Fruit fly (Drosophila melanogaster): ENCODE data around the gene Rpt2.

The Rpt2 gene

dm6 chr3R:23921701-23922501 is 9.5 kb downstream of the Rpt2 start (continued):
- TF ChIP-seq CG5180 (GFP tag; optimal IDR thresholded peaks at IDR 0.05) (peak; percentile 18), bbx (GFP tag; IDR thresholded peaks at IDR 0.05; ENCODE audit: partially characterized antibody) (peak; percentile 50), CG11093 (GFP tag; IDR thresholded peaks at IDR 0.05) (peak; percentile 15; the same call in 1 of the 3 replicates), inv (GFP tag; IDR thresholded peaks at IDR 0.05; ENCODE audit: partially characterized antibody) (no peak; the same call in 1 of the 2 replicates), sob (GFP tag; IDR thresholded peaks at IDR 0.05) (peak; percentile 30; the same call in 1 of the 2 replicates), zfh2 (GFP tag; optimal IDR thresholded peaks at IDR 0.05) (no peak), E2f2 (GFP tag; IDR thresholded peaks at IDR 0.05) (peak; percentile 33), amos (GFP tag; IDR thresholded peaks at IDR 0.05; ENCODE audit: partially characterized antibody) (no peak), her (GFP tag; optimal IDR thresholded peaks at IDR 0.05) (no peak), ab (GFP tag; optimal IDR thresholded peaks at IDR 0.05) (no peak), B-H2 (GFP tag; optimal IDR thresholded peaks at IDR 0.05) (no peak), CG4424 (GFP tag; optimal IDR thresholded peaks at IDR 0.05) (no peak), danr (GFP tag; IDR thresholded peaks at IDR 0.05) (no peak), mam (GFP tag; optimal IDR thresholded peaks at IDR 0.05) (peak; percentile 1), tup (GFP tag; optimal IDR thresholded peaks at IDR 0.05) (peak; percentile 12), en (GFP tag; optimal IDR thresholded peaks at IDR 0.05) (no peak), Hmx (GFP tag; optimal IDR thresholded peaks at IDR 0.05) (no peak), Aef1 (GFP tag; IDR thresholded peaks at IDR 0.05) (peak; percentile 70), Doc3 (GFP tag; IDR thresholded peaks at IDR 0.05; ENCODE audit: partially characterized antibody) (no peak), lilli (GFP tag; optimal IDR thresholded peaks at IDR 0.05) (no peak), CG17802 (tag; optimal IDR thresholded peaks at IDR 0.05) (no peak), Atf3 (GFP tag; optimal IDR thresholded peaks at IDR 0.05) (no peak), Kr (GFP tag; optimal IDR thresholded peaks at IDR 0.05) (peak; percentile 56), MBD-R2 (GFP tag; IDR thresholded peaks at IDR 0.05) (peak; percentile 13; the same call in 1 of the 2 replicates), abd-A (tag; optimal IDR thresholded peaks at IDR 0.05) (peak; percentile 83), dan (GFP tag; IDR thresholded peaks at IDR 0.05) (no peak), CG2202 (tag; optimal IDR thresholded peaks at IDR 0.05) (no peak), CG14014 (GFP tag; IDR thresholded peaks at IDR 0.05) (peak; percentile 20; the same call in 1 of the 2 replicates), pan (optimal IDR thresholded peaks at IDR 0.05) (no peak), pan (GFP tag; optimal IDR thresholded peaks at IDR 0.05 in 1 of 2, IDR thresholded peaks at IDR 0.05 in 1 of 2) (peak in 1 of 2 experiments; percentile 71), CG14965 (GFP tag; optimal IDR thresholded peaks at IDR 0.05; ENCODE audit: borderline replicate concordance) (no peak), crp (GFP tag; optimal IDR thresholded peaks at IDR 0.05) (peak in 1 of 2 experiments; percentile 79), kni (GFP tag; optimal IDR thresholded peaks at IDR 0.05) (peak; percentile 81), CHES-1-like (GFP tag; optimal IDR thresholded peaks at IDR 0.05) (no peak), CG14050 (GFP tag; IDR thresholded peaks at IDR 0.05) (peak; percentile 13; the same call in 1 of the 3 replicates), Atf6 (GFP tag; IDR thresholded peaks at IDR 0.05) (peak; percentile 14; the same call in 1 of the 2 replicates), trem (tag; optimal IDR thresholded peaks at IDR 0.05) (peak; percentile 8), sens-2 (GFP tag; IDR thresholded peaks at IDR 0.05) (no peak), Xbp1 (GFP tag; optimal IDR thresholded peaks at IDR 0.05) (peak; percentile 63), az2 (GFP tag; optimal IDR thresholded peaks at IDR 0.05) (peak; percentile 48), ro (GFP tag; IDR thresholded peaks at IDR 0.05) (no peak), cato (GFP tag; optimal IDR thresholded peaks at IDR 0.05; ENCODE audit: borderline replicate concordance) (no peak), pzg (GFP tag; optimal IDR thresholded peaks at IDR 0.05) (peak; percentile 12), ken (GFP tag; IDR thresholded peaks at IDR 0.05) (no peak; the same call in 2 of the 3 replicates), ttk (GFP tag; IDR thresholded peaks at IDR 0.05) (peak; percentile 53), eve (GFP tag; optimal IDR thresholded peaks at IDR 0.05) (no peak), nmo (GFP tag; optimal IDR thresholded peaks at IDR 0.05) (peak; percentile 5), CG12299 (tag; optimal IDR thresholded peaks at IDR 0.05) (no peak), CG13424 (tag; optimal IDR thresholded peaks at IDR 0.05) (peak; percentile 51)

Measured in whole organism, embryonic.